Worm (Caenorhabditis elegans): ENCODE measurements around the gene Y45G12B.3.

Y45G12B.3 gene

DNA sequence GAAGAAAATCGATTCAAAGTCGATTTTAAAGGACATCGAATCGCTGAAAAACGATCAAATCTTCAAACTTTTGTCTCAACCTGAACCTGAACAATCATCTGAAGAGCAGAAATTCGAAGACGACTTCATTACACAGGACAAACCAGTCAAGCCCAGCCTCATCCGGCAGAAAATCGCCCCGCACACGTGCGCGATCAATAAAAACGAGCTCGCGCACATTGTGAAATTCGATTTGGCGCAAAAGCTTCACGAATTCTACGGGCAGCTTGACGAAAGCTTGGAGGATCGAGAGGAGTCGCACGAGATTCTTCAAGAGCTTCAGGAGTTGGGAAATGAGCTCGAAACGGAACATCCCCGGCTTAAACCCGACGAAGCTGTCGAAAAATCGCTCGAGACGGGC is 57.0 kb downstream of the Y45G12B.3 start, which contains the start of gene W02H5.2:
Gene W02H5.2 (plus strand): TSS at position 301 of the 400 bp plus-strand sequence.
- TF ChIP-seq him-1 (tag; optimal IDR thresholded peaks at IDR 0.05) (no peak), W03F9.2 (tag; optimal IDR thresholded peaks at IDR 0.05) (no peak)

DNA sequence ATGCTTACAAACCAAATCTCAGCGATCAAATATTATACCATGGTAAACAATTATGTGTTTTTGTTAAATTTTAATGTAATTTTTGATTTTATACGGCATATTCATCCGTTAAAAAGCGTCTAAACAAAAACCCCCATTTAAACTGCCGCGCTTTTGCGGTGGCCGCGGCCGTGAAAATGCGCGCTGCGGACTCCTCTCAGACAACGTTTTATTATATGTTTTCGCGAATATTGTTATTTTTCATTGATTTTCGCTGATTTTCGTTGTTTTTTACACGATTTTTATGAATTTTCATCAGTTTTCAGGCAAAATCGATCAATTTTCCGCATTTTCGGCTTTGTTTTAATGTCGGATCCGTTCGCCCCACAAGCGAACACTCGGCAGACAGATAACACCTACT is 57.5 kb downstream of the Y45G12B.3 start, which contains the start of gene W02H5.19:
Gene W02H5.19 (plus strand): TSS at position 346 of the 400 bp plus-strand sequence.
- TF ChIP-seq W03F9.2 (tag; optimal IDR thresholded peaks at IDR 0.05) (peak; percentile 82), him-1 (tag; optimal IDR thresholded peaks at IDR 0.05) (peak; percentile 28), dao-5 (tag; optimal IDR thresholded peaks at IDR 0.05) (no peak)
